Fruit fly (Drosophila melanogaster) whole organism, embryonic: ENCODE results near the gene CG7530.

Experiments
- CG6654 ChIP-seq: fragments of 200-800 bp; sonication (Bioruptor generic); optimal IDR thresholded peaks from 2 replicates; lab custom pipeline; 2017; ENCODE audit warnings: missing biosample characterization, mild to moderate bottlenecking, missing genetic modification characterization
- Dbx ChIP-seq: fragments of 200-800 bp; sonication (Bioruptor generic); IDR thresholded peaks from 3 replicates; pipeline ENCODE4 v1.3.6; 2022; ENCODE audit warnings: missing biosample characterization, missing genetic modification characterization
- nau ChIP-seq: fragments of 200-800 bp; sonication (Bioruptor generic); optimal IDR thresholded peaks from 3 replicates; lab custom pipeline; 2017; ENCODE audit warnings: missing biosample characterization, mild to moderate bottlenecking, missing genetic modification characterization, missing genetic modification reagents

DNA sequence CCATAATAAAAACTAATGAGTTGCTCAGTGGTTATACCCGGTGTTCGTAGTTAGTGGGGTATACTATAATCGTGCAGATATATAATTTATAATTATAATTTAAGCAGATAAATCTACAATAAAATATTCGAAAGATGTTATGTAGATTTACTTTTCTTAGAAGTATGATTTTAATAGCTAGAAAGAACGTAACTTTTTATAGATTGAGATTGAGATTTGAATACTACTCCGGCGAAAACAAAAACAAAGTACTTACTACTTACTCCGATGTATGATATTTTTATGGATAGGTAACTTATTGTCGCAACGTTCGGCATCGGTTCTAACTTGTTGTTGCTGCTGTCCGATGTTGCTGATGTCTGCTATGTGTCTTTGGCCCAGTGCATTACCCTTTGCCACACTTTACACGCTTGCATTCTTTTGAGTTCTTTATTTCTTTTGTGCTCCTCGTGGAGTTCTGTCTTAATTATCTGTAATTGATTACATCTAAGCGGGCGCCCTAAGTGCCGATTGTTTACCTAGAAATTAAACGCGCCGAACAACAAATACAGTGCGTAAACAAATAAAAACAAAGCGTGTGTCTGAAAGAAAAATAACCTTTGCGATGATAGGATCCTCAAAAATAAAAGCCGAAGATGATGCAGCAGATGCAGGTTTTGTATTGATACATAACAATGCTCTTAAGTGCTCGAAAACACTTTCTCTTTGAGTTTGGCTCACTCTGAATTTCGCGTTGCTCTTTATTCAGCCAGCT lies 17.2 kb upstream of the CG7530 start:
- no peak for TF ChIP-seq nau (GFP tag; lab: Kevin White, UChicago)
- TF ChIP-seq CG6654 (GFP tag; lab: Kevin White, UChicago) = no peak
- no peak for TF ChIP-seq Dbx (GFP tag; lab: Robert Waterston, UW)
